Fruit fly (Drosophila melanogaster) whole organism, embryonic: Measurements from ENCODE around the gene CG2712.

Source experiments
- C15 ChIP-seq: fragments of 200-800 bp; sonication (Bioruptor generic); IDR thresholded peaks from 3 replicates; pipeline ENCODE4 v1.3.6; 2022; ENCODE audit warnings: missing biosample characterization, missing genetic modification characterization
- CG10321 ChIP-seq: fragments of 200-800 bp; sonication (Bioruptor generic); IDR thresholded peaks from 2 replicates; pipeline ENCODE4 v1.3.6; 2022; ENCODE audit warnings: missing biosample characterization, missing genetic modification characterization
- CG11456 ChIP-seq: fragments of 200-800 bp; sonication (Bioruptor generic); IDR thresholded peaks from 3 replicates; pipeline ENCODE4 v1.3.6; 2022; ENCODE audit warnings: missing biosample characterization, missing genetic modification characterization
- CG11723 ChIP-seq: fragments of 200-800 bp; sonication (Bioruptor generic); optimal IDR thresholded peaks from 2 replicates; lab custom pipeline; 2017; ENCODE audit warnings: missing biosample characterization, mild to moderate bottlenecking, missing genetic modification characterization
- CG12104 ChIP-seq: fragments of 200-800 bp; sonication (Bioruptor generic); optimal IDR thresholded peaks from 3 replicates; lab custom pipeline; 2016; ENCODE audit warnings: missing biosample characterization, missing genetic modification characterization
- CG13894 ChIP-seq: fragments of 200-800 bp; sonication (Bioruptor generic); optimal IDR thresholded peaks from 3 replicates; lab custom pipeline; 2018; ENCODE audit warnings: missing biosample characterization, mild to moderate bottlenecking, missing genetic modification characterization, moderate library complexity
- CG14441 ChIP-seq: fragments of 200-800 bp; sonication (Bioruptor generic); IDR thresholded peaks from 2 replicates; pipeline ENCODE4 v1.3.6; 2022; ENCODE audit warnings: missing biosample characterization, missing genetic modification characterization
- CG15696 ChIP-seq: fragments of 200-800 bp; sonication (Bioruptor generic); optimal IDR thresholded peaks from 2 replicates; lab custom pipeline; 2019; ENCODE audit warnings: missing biosample characterization, mild to moderate bottlenecking, missing genetic modification characterization, moderate library complexity
- CG31441 ChIP-seq: fragments of 200-800 bp; sonication (Bioruptor generic); IDR thresholded peaks from 2 replicates; pipeline ENCODE4 v1.3.6; 2022; ENCODE audit warnings: missing biosample characterization, missing genetic modification characterization
- CG32532 ChIP-seq: fragments of 200-800 bp; sonication (Bioruptor generic); IDR thresholded peaks from 2 replicates; pipeline ENCODE4 v1.3.6; 2022; ENCODE audit warnings: missing biosample characterization, missing genetic modification characterization
- CG34224 ChIP-seq: fragments of 200-800 bp; sonication (Bioruptor generic); IDR thresholded peaks from 3 replicates; pipeline ENCODE4 v1.3.6; 2022; ENCODE audit warnings: missing biosample characterization, missing genetic modification characterization; ENCODE audit not compliant: partially characterized antibody
- CG4282 ChIP-seq: fragments of 200-800 bp; sonication (Bioruptor generic); optimal IDR thresholded peaks from 2 replicates; lab custom pipeline; 2016; ENCODE audit warnings: missing biosample characterization, missing genetic modification characterization
- CG4328 ChIP-seq: fragments of 200-800 bp; sonication (Bioruptor generic); optimal IDR thresholded peaks from 3 replicates; lab custom pipeline; 2017; ENCODE audit warnings: missing biosample characterization, missing genetic modification reagents, missing genetic modification characterization
- CG5245 ChIP-seq: fragments of 200-800 bp; sonication (Bioruptor generic); optimal IDR thresholded peaks from 3 replicates; lab custom pipeline; 2016; ENCODE audit warnings: missing biosample characterization, missing genetic modification characterization
- CG6813 ChIP-seq: fragments of 200-800 bp; sonication (Bioruptor generic); optimal IDR thresholded peaks from 2 replicates; lab custom pipeline; 2017; ENCODE audit warnings: missing biosample characterization, missing genetic modification characterization, mild to moderate bottlenecking, moderate library complexity, missing genetic modification reagents
- CG7372 ChIP-seq: fragments of 200-800 bp; sonication (Bioruptor generic); IDR thresholded peaks from 2 replicates; pipeline ENCODE4 v1.3.6; 2022; ENCODE audit warnings: missing biosample characterization, missing genetic modification characterization
- CG8359 ChIP-seq: fragments of 200-800 bp; sonication (Bioruptor generic); optimal IDR thresholded peaks from 2 replicates; lab custom pipeline; 2017; ENCODE audit warnings: missing biosample characterization, mild to moderate bottlenecking, missing genetic modification characterization, borderline replicate concordance
- CG8388 ChIP-seq: fragments of 200-800 bp; sonication (Bioruptor generic); optimal IDR thresholded peaks from 2 replicates; lab custom pipeline; 2019; ENCODE audit warnings: missing biosample characterization, mild to moderate bottlenecking, missing genetic modification characterization, moderate library complexity
- CG8478 ChIP-seq: fragments of >200 bp; optimal IDR thresholded peaks from 2 replicates; lab custom pipeline; 2018
- CG9817 ChIP-seq: fragments of 200-800 bp; sonication (Bioruptor generic); optimal IDR thresholded peaks from 2 replicates; lab custom pipeline; 2018; ENCODE audit warnings: missing biosample characterization, mild to moderate bottlenecking, missing genetic modification characterization, moderate library complexity
- CTCF ChIP-seq: fragments of 200-800 bp; sonication (Bioruptor generic); optimal IDR thresholded peaks from 2 replicates; lab custom pipeline; 2017; ENCODE audit warnings: missing biosample characterization, mild to moderate bottlenecking, missing genetic modification characterization, moderate library complexity
- CkIIα-i1 ChIP-seq: fragments of 200-800 bp; sonication (Bioruptor generic); IDR thresholded peaks from 2 replicates; pipeline ENCODE4 v1.3.6; 2022; ENCODE audit warnings: missing biosample characterization, missing genetic modification characterization
- Dad ChIP-seq: fragments of 200-800 bp; sonication (Bioruptor generic); optimal IDR thresholded peaks from 3 replicates; lab custom pipeline; 2016; ENCODE audit warnings: missing biosample characterization, missing genetic modification characterization
- Dip3 ChIP-seq: fragments of 200-800 bp; sonication (Bioruptor generic); optimal IDR thresholded peaks from 3 replicates; lab custom pipeline; 2016; ENCODE audit warnings: missing biosample characterization, missing genetic modification characterization
- Dp ChIP-seq: fragments of 200-800 bp; sonication (Bioruptor generic); optimal IDR thresholded peaks from 2 replicates; lab custom pipeline; 2018; ENCODE audit warnings: missing biosample characterization, mild to moderate bottlenecking, missing genetic modification characterization, moderate library complexity
- H15 ChIP-seq: fragments of 200-800 bp; sonication (Bioruptor generic); IDR thresholded peaks from 3 replicates; pipeline ENCODE4 v1.3.6; 2022; ENCODE audit warnings: missing biosample characterization, missing genetic modification characterization
- HmgD ChIP-seq: fragments of 200-800 bp; sonication (Bioruptor generic); optimal IDR thresholded peaks from 3 replicates; lab custom pipeline; 2016; ENCODE audit warnings: missing biosample characterization, missing genetic modification characterization
- Med ChIP-seq: fragments of 200-800 bp; sonication (Bioruptor generic); peaks from one replicate; lab custom pipeline; 2016; ENCODE audit warnings: missing biosample characterization, missing genetic modification characterization, mild to moderate bottlenecking, inconsistent platforms, moderate library complexity
- Mrtf ChIP-seq: fragments of 200-800 bp; sonication (Bioruptor generic); IDR thresholded peaks from 3 replicates; pipeline ENCODE4 v1.3.6; 2022; ENCODE audit warnings: missing biosample characterization, missing genetic modification characterization
- Oaz ChIP-seq: fragments of 200-800 bp; sonication (Bioruptor generic); IDR thresholded peaks from 2 replicates; pipeline ENCODE4 v1.3.6; 2022; ENCODE audit warnings: missing biosample characterization, missing genetic modification characterization
- Poxn ChIP-seq: fragments of 200-800 bp; sonication (Bioruptor generic); IDR thresholded peaks from 2 replicates; pipeline ENCODE4 v1.3.6; 2022; ENCODE audit warnings: missing biosample characterization, missing genetic modification characterization
- Ravus ChIP-seq: fragments of 200-800 bp; sonication (Bioruptor generic); IDR thresholded peaks from 2 replicates; pipeline ENCODE4 v1.3.6; 2022; ENCODE audit warnings: missing biosample characterization, missing genetic modification characterization
- Sox100B ChIP-seq: fragments of 200-800 bp; sonication (Bioruptor generic); optimal IDR thresholded peaks from 3 replicates; lab custom pipeline; 2018; ENCODE audit warnings: missing biosample characterization, mild to moderate bottlenecking, missing genetic modification characterization
- Sry-β ChIP-seq: fragments of 200-800 bp; sonication (Bioruptor generic); optimal IDR thresholded peaks from 2 replicates; lab custom pipeline; 2018; ENCODE audit warnings: missing biosample characterization, mild to moderate bottlenecking, missing genetic modification characterization, moderate library complexity
- Stat92E ChIP-seq, 3 experiments: fragments of >200 bp in 2 of 3; fragments of 200-800 bp in 1 of 3; sonication (Bioruptor generic) in 1 of 3; optimal IDR thresholded peaks; 2 replicates each; lab custom pipeline; 2017 to 2019; ENCODE audit warnings: missing biosample characterization in 3 of 3, missing genetic modification characterization in 3 of 3, mild to moderate bottlenecking in 1 of 3, moderate library complexity in 1 of 3
- Tbp ChIP-seq: fragments of >200 bp; optimal IDR thresholded peaks from 2 replicates; lab custom pipeline; 2018; ENCODE audit warnings: missing biosample characterization, missing genetic modification characterization
- YL-1 ChIP-seq: fragments of 200-800 bp; sonication (Bioruptor generic); optimal IDR thresholded peaks from 3 replicates; lab custom pipeline; 2017; ENCODE audit warnings: missing biosample characterization, mild to moderate bottlenecking, missing genetic modification characterization
- al ChIP-seq: fragments of 200-800 bp; sonication (Bioruptor generic); IDR thresholded peaks from 2 replicates; pipeline ENCODE4 v1.3.6; 2022; ENCODE audit warnings: missing biosample characterization, missing genetic modification characterization
- ato ChIP-seq: fragments of 200-800 bp; sonication (Bioruptor generic); IDR thresholded peaks from 2 replicates; pipeline ENCODE4 v1.3.6; 2022; ENCODE audit warnings: missing biosample characterization, missing genetic modification characterization; ENCODE audit not compliant: partially characterized antibody
- bcd ChIP-seq: fragments of 200-800 bp; sonication (Bioruptor generic); optimal IDR thresholded peaks from 2 replicates; lab custom pipeline; 2017; ENCODE audit warnings: missing biosample characterization, mild to moderate bottlenecking, missing genetic modification characterization
- caup ChIP-seq: fragments of 200-800 bp; sonication (Bioruptor generic); optimal IDR thresholded peaks from 3 replicates; lab custom pipeline; 2017; ENCODE audit warnings: missing biosample characterization, mild to moderate bottlenecking, missing genetic modification characterization, moderate library complexity; ENCODE audit not compliant: severe bottlenecking
- crc ChIP-seq: fragments of 200-800 bp; sonication (Bioruptor generic); optimal IDR thresholded peaks from 2 replicates; lab custom pipeline; 2016; ENCODE audit warnings: missing biosample characterization, missing genetic modification characterization
- crol ChIP-seq: fragments of 200-800 bp; sonication (Bioruptor generic); IDR thresholded peaks from 2 replicates; pipeline ENCODE4 v1.3.6; 2022; ENCODE audit warnings: missing biosample characterization, missing genetic modification characterization
- dpn ChIP-seq, 2 experiments: fragments of 200-800 bp; sonication (Bioruptor generic); optimal IDR thresholded peaks; 3 replicates each; lab custom pipeline; 2016; ENCODE audit warnings: missing biosample characterization in 2 of 2, missing genetic modification characterization in 2 of 2
- emc ChIP-seq: fragments of 200-800 bp; sonication (Bioruptor generic); optimal IDR thresholded peaks from 2 replicates; lab custom pipeline; 2016; ENCODE audit warnings: missing biosample characterization, missing genetic modification characterization
- fu2 ChIP-seq: fragments of 200-800 bp; sonication (Bioruptor generic); optimal IDR thresholded peaks from 2 replicates; lab custom pipeline; 2016; ENCODE audit warnings: missing biosample characterization, missing genetic modification characterization
- hb ChIP-seq: fragments of 200-800 bp; sonication (Bioruptor generic); IDR thresholded peaks from 3 replicates; pipeline ENCODE4 v1.3.6; 2022; ENCODE audit warnings: missing biosample characterization, missing genetic modification characterization; ENCODE audit not compliant: partially characterized antibody
- org-1 ChIP-seq: fragments of 200-800 bp; sonication (Bioruptor generic); optimal IDR thresholded peaks from 2 replicates; lab custom pipeline; 2017; ENCODE audit warnings: missing biosample characterization, missing genetic modification characterization
- seq ChIP-seq: fragments of 200-800 bp; sonication (Bioruptor generic); IDR thresholded peaks from 2 replicates; pipeline ENCODE4 v1.3.6; 2022; ENCODE audit warnings: missing biosample characterization, missing genetic modification characterization
- sr ChIP-seq: fragments of 200-800 bp; sonication (Bioruptor generic); IDR thresholded peaks from 3 replicates; pipeline ENCODE4 v1.3.6; 2022; ENCODE audit warnings: missing biosample characterization, missing genetic modification characterization
- yki ChIP-seq: fragments of >200 bp; optimal IDR thresholded peaks from 3 replicates; lab custom pipeline; 2018
- zf30C ChIP-seq: fragments of 200-800 bp; sonication (Bioruptor generic); optimal IDR thresholded peaks from 3 replicates; lab custom pipeline; 2018; ENCODE audit warnings: missing biosample characterization, mild to moderate bottlenecking, missing genetic modification characterization

Gene CG2712

DNA sequence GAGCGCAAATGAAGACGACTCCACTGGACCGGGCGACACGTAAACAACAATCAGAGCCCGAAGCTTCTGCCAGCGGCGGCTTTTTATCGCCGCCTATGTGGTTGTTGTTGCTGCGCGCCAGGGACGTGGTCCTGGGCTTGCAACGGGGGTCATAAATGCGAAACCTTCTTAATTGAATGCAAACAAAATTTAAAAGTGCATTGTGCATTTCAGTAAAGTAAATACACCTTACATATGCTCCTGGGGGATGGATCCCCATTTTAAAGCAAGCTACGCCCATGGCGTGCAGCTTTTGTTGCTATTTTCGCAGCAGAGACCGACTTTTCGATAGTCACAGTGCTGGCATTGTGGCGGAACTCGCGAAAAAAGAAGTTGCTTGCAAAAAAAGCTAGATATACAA lies 28.6 kb upstream of the CG2712 start, which contains the start of gene Ugalt (continued):
- TF ChIP-seq CG8359 (GFP tag; lab: Kevin White, UChicago), result peak; percentile 98
- peak; percentile 100 for TF ChIP-seq sr (GFP tag; lab: Robert Waterston, UW)
- TF ChIP-seq C15 (GFP tag; lab: Robert Waterston, UW), result peak; percentile 100
- peak; percentile 100 for TF ChIP-seq caup
- TF ChIP-seq CG34224 (GFP tag; lab: Robert Waterston, UW), result no peak
- TF ChIP-seq CG14441 (GFP tag; lab: Robert Waterston, UW), result peak; percentile 100
- TF ChIP-seq bcd (GFP tag; lab: Kevin White, UChicago), result peak; percentile 100
- TF ChIP-seq CkIIα-i1 (GFP tag; lab: Robert Waterston, UW), result peak; percentile 100
- TF ChIP-seq CG9817 (tag; lab: Kevin White, UChicago), result peak; percentile 100
- TF ChIP-seq crc (GFP tag; lab: Kevin White, UChicago), result peak; percentile 100
- TF ChIP-seq HmgD, result peak; percentile 100
- peak; percentile 100 for TF ChIP-seq Sox100B (GFP tag; lab: Kevin White, UChicago)
- peak; percentile 100 for TF ChIP-seq Mrtf
- TF ChIP-seq CG6813 (GFP tag; lab: Kevin White, UChicago), result peak; percentile 100
- TF ChIP-seq CG4282 (GFP tag; lab: Kevin White, UChicago), result peak; percentile 100
- peak; percentile 100 for TF ChIP-seq al (GFP tag; lab: Robert Waterston, UW)
- TF ChIP-seq CG7372, result peak; percentile 100
- peak; percentile 94 for TF ChIP-seq CG10321 (GFP tag; lab: Robert Waterston, UW)
- TF ChIP-seq hb, result no peak
- TF ChIP-seq CG5245, result peak; percentile 100
- TF ChIP-seq Med, result peak; percentile 100
- peak; percentile 100 for TF ChIP-seq H15
- no peak for TF ChIP-seq yki (lab: Kevin White, UChicago)
- TF ChIP-seq seq (GFP tag; lab: Robert Waterston, UW), result peak; percentile 100
- peak; percentile 68 for TF ChIP-seq Dp (GFP tag; lab: Kevin White, UChicago)
- peak; percentile 100 for TF ChIP-seq org-1
- peak; percentile 100 for TF ChIP-seq Poxn
- TF ChIP-seq CG8388, result peak; percentile 100
- peak; percentile 100 for TF ChIP-seq CG31441 (GFP tag; lab: Robert Waterston, UW)
- no peak for TF ChIP-seq Tbp (GFP tag; lab: Kevin White, UChicago)
- peak; percentile 100 for TF ChIP-seq CG32532 (GFP tag; lab: Robert Waterston, UW)
- TF ChIP-seq Sry-β (GFP tag; lab: Kevin White, UChicago), result no peak
- TF ChIP-seq ato (GFP tag; lab: Robert Waterston, UW), result no peak
- peak; percentile 97 for TF ChIP-seq crol
- no peak for TF ChIP-seq CG8478 (lab: Kevin White, UChicago)
- peak; percentile 100 for TF ChIP-seq CG13894 (tag; lab: Kevin White, UChicago)
- TF ChIP-seq CG4328 (GFP tag; lab: Kevin White, UChicago), result peak; percentile 100
- TF ChIP-seq zf30C (GFP tag; lab: Kevin White, UChicago), result peak; percentile 57
- peak; percentile 100 for TF ChIP-seq fu2 (GFP tag; lab: Kevin White, UChicago)
- TF ChIP-seq Ravus (GFP tag; lab: Robert Waterston, UW), result peak; percentile 100
- peak; percentile 100 for TF ChIP-seq CG11456 (GFP tag; lab: Robert Waterston, UW)
- TF ChIP-seq YL-1 (GFP tag; lab: Kevin White, UChicago), result peak; percentile 100
- TF ChIP-seq Dip3, result peak; percentile 100
- peak; percentile 100 for TF ChIP-seq dpn (GFP tag; optimal IDR thresholded peaks at IDR 0.05; lab: Kevin White, UChicago)
- TF ChIP-seq emc (GFP tag; lab: Kevin White, UChicago), result peak; percentile 100
- peak in 1 of 3 experiments; percentile 99 for TF ChIP-seq Stat92E (GFP tag; optimal IDR thresholded peaks at IDR 0.05; lab: Kevin White, UChicago)
- TF ChIP-seq CTCF (GFP tag; lab: Kevin White, UChicago), result peak; percentile 86
- TF ChIP-seq CG11723 (GFP tag; lab: Kevin White, UChicago), result peak; percentile 100
- TF ChIP-seq Dad (GFP tag; lab: Kevin White, UChicago), result peak; percentile 100
- peak; percentile 100 for TF ChIP-seq CG12104 (GFP tag; lab: Kevin White, UChicago)
- TF ChIP-seq Oaz (GFP tag; lab: Robert Waterston, UW), result peak; percentile 100
- TF ChIP-seq CG15696 (tag; lab: Kevin White, UChicago), result peak; percentile 100
